Worm (Caenorhabditis elegans) whole organism, L1 larva: ENCODE measurements around the gene F54F2.9.

Experiments used
- C16A3.4 ChIP-seq: fragments of 150-350 bp; optimal IDR thresholded peaks from 2 replicates; lab custom pipeline; 2014; ENCODE audit warnings: missing biosample characterization, missing genetic modification characterization
- C34B4.2 ChIP-seq: sonication (generic microtip); optimal IDR thresholded peaks from 2 replicates; lab custom pipeline; 2017; ENCODE audit warnings: mild to moderate bottlenecking, missing genetic modification characterization, missing compliant biosample characterization
- F16B12.6 ChIP-seq: fragments of 150-350 bp; optimal IDR thresholded peaks from 2 replicates; lab custom pipeline; 2014; ENCODE audit warnings: missing biosample characterization, missing genetic modification characterization
- aly-2 ChIP-seq: fragments of 150-350 bp; optimal IDR thresholded peaks from 2 replicates; lab custom pipeline; 2014; ENCODE audit warnings: missing biosample characterization, missing genetic modification characterization
- ceh-8 ChIP-seq: fragments of 200-800 bp; sonication (Bioruptor generic); optimal IDR thresholded peaks from 2 replicates; lab custom pipeline; 2018; ENCODE audit warnings: mild to moderate bottlenecking, missing genetic modification characterization, moderate library complexity, missing compliant biosample characterization
- ceh-82 ChIP-seq, 3 experiments: fragments of 150-350 bp in 1 of 3; sonication (generic microtip) in 2 of 3; optimal IDR thresholded peaks; 2 replicates each; lab custom pipeline; 2014 to 2017; ENCODE audit warnings: missing biosample characterization in 3 of 3, missing genetic modification characterization in 3 of 3
- ceh-88 ChIP-seq: fragments of 200-800 bp; sonication (Bioruptor generic); IDR thresholded peaks from 2 replicates; pipeline ENCODE4 v1.3.6; 2022; ENCODE audit warnings: missing genetic modification characterization, missing compliant biosample characterization
- ceh-90 ChIP-seq: sonication (generic microtip); optimal IDR thresholded peaks from 2 replicates; lab custom pipeline; 2016; ENCODE audit warnings: missing genetic modification characterization, missing compliant biosample characterization
- dpl-1 ChIP-seq, 3 experiments: fragments of 150-350 bp in 2 of 3; sonication (generic microtip) in 1 of 3; optimal IDR thresholded peaks; 2 replicates each; lab custom pipeline; 2014 to 2017; ENCODE audit warnings: missing biosample characterization in 3 of 3, missing genetic modification characterization in 3 of 3, missing genetic modification reagents in 3 of 3
- efl-3 ChIP-seq: fragments of 200-800 bp; sonication (Bioruptor generic); optimal IDR thresholded peaks from 2 replicates; lab custom pipeline; 2018; ENCODE audit warnings: mild to moderate bottlenecking, missing genetic modification characterization, missing compliant biosample characterization
- egl-13 ChIP-seq: sonication (generic microtip); optimal IDR thresholded peaks from 2 replicates; lab custom pipeline; 2016; ENCODE audit warnings: missing genotype, missing genetic modification reagents, missing genetic modification characterization, missing compliant biosample characterization
- elt-3 ChIP-seq, 6 experiments: fragments of 150-350 bp in 1 of 6; sonication (generic microtip); optimal IDR thresholded peaks; 2 replicates each; lab custom pipeline; 2017 to 2018; ENCODE audit warnings: missing biosample characterization in 6 of 6, missing genetic modification characterization in 6 of 6, inconsistent platforms in 1 of 6
- fkh-4 ChIP-seq: sonication (generic microtip); optimal IDR thresholded peaks from 2 replicates; lab custom pipeline; 2016; ENCODE audit warnings: missing compliant biosample characterization, missing genetic modification characterization, borderline replicate concordance
- fkh-8 ChIP-seq: sonication (generic microtip); optimal IDR thresholded peaks from 2 replicates; lab custom pipeline; 2016; ENCODE audit warnings: mild to moderate bottlenecking, missing genetic modification characterization, missing compliant biosample characterization
- fos-1 ChIP-seq: fragments of 150-350 bp; optimal IDR thresholded peaks from 2 replicates; lab custom pipeline; 2014; ENCODE audit warnings: missing biosample characterization, missing genetic modification characterization
- isw-1 ChIP-seq: fragments of 200-800 bp; sonication (Bioruptor generic); IDR thresholded peaks from 2 replicates; pipeline ENCODE4 v1.3.6; 2022; ENCODE audit warnings: missing genetic modification characterization, missing compliant biosample characterization
- lin-14 ChIP-seq: fragments of 200-800 bp; sonication (Bioruptor generic); optimal IDR thresholded peaks from 2 replicates; lab custom pipeline; 2018; ENCODE audit warnings: mild to moderate bottlenecking, missing genetic modification characterization, moderate library complexity, missing compliant biosample characterization
- lin-15B ChIP-seq: fragments of 150-350 bp; sonication (generic microtip); optimal IDR thresholded peaks from 3 replicates; lab custom pipeline; 2014; ENCODE audit warnings: missing biosample characterization, missing genetic modification characterization
- mab-9 ChIP-seq: fragments of 200-800 bp; sonication (Bioruptor generic); IDR thresholded peaks from 2 replicates; pipeline ENCODE4 v1.3.6; 2022; ENCODE audit warnings: missing genetic modification reagents, missing genetic modification characterization, missing compliant biosample characterization
- mdl-1 ChIP-seq, 2 experiments: fragments of 150-350 bp; optimal IDR thresholded peaks; 2 replicates each; lab custom pipeline; 2014 to 2017; ENCODE audit warnings: missing biosample characterization in 2 of 2, missing genetic modification characterization in 2 of 2, inconsistent platforms in 1 of 2
- mep-1 ChIP-seq: fragments of 150-350 bp; optimal IDR thresholded peaks from 2 replicates; lab custom pipeline; 2014; ENCODE audit warnings: missing biosample characterization, missing genetic modification characterization
- nhr-12 ChIP-seq: sonication (generic microtip); optimal IDR thresholded peaks from 2 replicates; lab custom pipeline; 2017; ENCODE audit warnings: missing biosample characterization, missing genetic modification characterization
- nhr-19 ChIP-seq: fragments of 200-800 bp; sonication (Bioruptor generic); conservative IDR thresholded peaks from 2 replicates; pipeline ENCODE4 v1.3.6; 2022; ENCODE audit warnings: missing genetic modification characterization, missing compliant biosample characterization
- nhr-20 ChIP-seq: sonication (generic microtip); optimal IDR thresholded peaks from 2 replicates; lab custom pipeline; 2016; ENCODE audit warnings: mild to moderate bottlenecking, missing genetic modification characterization, missing compliant biosample characterization
- nhr-237 ChIP-seq: fragments of 150-350 bp; optimal IDR thresholded peaks from 2 replicates; lab custom pipeline; 2014; ENCODE audit warnings: missing biosample characterization, missing genetic modification characterization
- nhr-28 ChIP-seq: fragments of 150-350 bp; optimal IDR thresholded peaks from 2 replicates; lab custom pipeline; 2014; ENCODE audit warnings: missing biosample characterization, missing genetic modification characterization
- nhr-47 ChIP-seq: sonication (generic microtip); optimal IDR thresholded peaks from 2 replicates; lab custom pipeline; 2016; ENCODE audit warnings: mild to moderate bottlenecking, missing genetic modification characterization, moderate library complexity, missing compliant biosample characterization
- nhr-85 ChIP-seq: sonication (generic microtip); peaks from one replicate; lab custom pipeline; 2016; ENCODE audit warnings: missing genetic modification characterization, inconsistent platforms, missing compliant biosample characterization
- pag-3 ChIP-seq: sonication (generic microtip); optimal IDR thresholded peaks from 2 replicates; lab custom pipeline; 2017; ENCODE audit warnings: missing genetic modification characterization, mild to moderate bottlenecking, missing compliant biosample characterization, antibody characterized with exemption, borderline replicate concordance; ENCODE audit not compliant: insufficient read depth
- pax-3 ChIP-seq: fragments of 200-800 bp; sonication (Bioruptor generic); optimal IDR thresholded peaks from 2 replicates; lab custom pipeline; 2018; ENCODE audit warnings: mild to moderate bottlenecking, missing genetic modification characterization, moderate library complexity, missing compliant biosample characterization
- pqm-1 ChIP-seq: sonication (generic microtip); optimal IDR thresholded peaks from 3 replicates; lab custom pipeline; 2017; ENCODE audit warnings: missing biosample characterization, missing genetic modification characterization
- skn-1 ChIP-seq: fragments of 150-350 bp; optimal IDR thresholded peaks from 2 replicates; lab custom pipeline; 2014; ENCODE audit warnings: missing biosample characterization, missing genetic modification characterization
- snu-23 ChIP-seq: sonication (generic microtip); optimal IDR thresholded peaks from 2 replicates; lab custom pipeline; 2016; ENCODE audit warnings: missing genetic modification characterization, missing compliant biosample characterization
- swsn-7 ChIP-seq: sonication (generic microtip); optimal IDR thresholded peaks from 2 replicates; lab custom pipeline; 2016; ENCODE audit warnings: missing genetic modification characterization, missing compliant biosample characterization
- tlp-1 ChIP-seq: fragments of 150-350 bp; optimal IDR thresholded peaks from 2 replicates; lab custom pipeline; 2014; ENCODE audit warnings: missing biosample characterization, missing genetic modification characterization
- unc-30 ChIP-seq: sonication (generic microtip); optimal IDR thresholded peaks from 2 replicates; lab custom pipeline; 2017; ENCODE audit warnings: missing biosample characterization, missing genetic modification characterization
- unc-62 ChIP-seq: fragments of 150-350 bp; optimal IDR thresholded peaks from 2 replicates; lab custom pipeline; 2014; ENCODE audit warnings: missing biosample characterization, missing genetic modification reagents, missing genetic modification characterization
- unc-86 ChIP-seq: sonication (generic microtip); optimal IDR thresholded peaks from 2 replicates; lab custom pipeline; 2016; ENCODE audit warnings: missing genetic modification characterization, missing compliant biosample characterization
- unc-98 ChIP-seq: fragments of 200-800 bp; sonication (Bioruptor generic); IDR thresholded peaks from 2 replicates; pipeline ENCODE4 v1.3.6; 2022; ENCODE audit warnings: missing genetic modification characterization, missing compliant biosample characterization
- vab-15 ChIP-seq: sonication (generic microtip); optimal IDR thresholded peaks from 2 replicates; lab custom pipeline; 2017; ENCODE audit warnings: missing genotype, mild to moderate bottlenecking, missing genetic modification characterization, missing compliant biosample characterization
- xbp-1 ChIP-seq: sonication (generic microtip); optimal IDR thresholded peaks from 2 replicates; lab custom pipeline; 2016; ENCODE audit warnings: missing genetic modification characterization, missing compliant biosample characterization
- zip-4 ChIP-seq: fragments of 200-800 bp; sonication (Bioruptor generic); optimal IDR thresholded peaks from 2 replicates; lab custom pipeline; 2018; ENCODE audit warnings: mild to moderate bottlenecking, missing genetic modification characterization, moderate library complexity, missing compliant biosample characterization
- ztf-4 ChIP-seq: fragments of 150-350 bp; optimal IDR thresholded peaks from 2 replicates; lab custom pipeline; 2014; ENCODE audit warnings: missing biosample characterization, missing genetic modification characterization

The F54F2.9 gene

DNA sequence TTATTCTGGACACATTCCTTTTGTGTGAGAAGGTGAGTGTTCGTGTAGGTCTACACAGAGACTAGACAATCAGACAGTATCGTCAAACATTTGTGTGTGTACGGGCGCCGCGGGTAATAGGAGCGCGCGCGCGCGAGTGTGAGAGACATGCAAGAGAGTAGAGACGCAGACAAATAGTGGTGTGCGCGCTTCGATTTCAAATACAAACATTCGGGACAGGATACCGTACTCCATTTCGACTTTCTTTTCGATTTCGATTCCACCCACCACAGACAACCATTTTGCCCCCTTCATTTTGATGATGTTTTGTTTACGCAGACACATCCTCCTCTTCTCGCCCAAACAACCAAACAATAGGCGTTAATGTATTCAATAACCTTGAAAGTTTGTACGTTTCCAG lies 32.2 kb downstream of the F54F2.9 start (continued):
- peak; percentile 84 for TF ChIP-seq skn-1 (tag; lab: Kevin White, UChicago)
- no peak for TF ChIP-seq C34B4.2 (tag; lab: Kevin White, UChicago)
- no peak for TF ChIP-seq unc-30 (tag; lab: Kevin White, UChicago)
- TF ChIP-seq aly-2 (tag; lab: Kevin White, UChicago) = no peak
- peak; percentile 26 to 76 (median 54) for TF ChIP-seq ceh-82 (tag; optimal IDR thresholded peaks at IDR 0.05; lab: Kevin White, UChicago)
- peak in 1 of 2 experiments; percentile 90 for TF ChIP-seq mdl-1 (tag; optimal IDR thresholded peaks at IDR 0.05; lab: Kevin White, UChicago)
- no peak for TF ChIP-seq isw-1 (GFP tag; lab: Robert Waterston, UW)
- peak; percentile 68 for TF ChIP-seq nhr-237 (tag; lab: Kevin White, UChicago)
- no peak for TF ChIP-seq nhr-12
- peak; percentile 41 for TF ChIP-seq C16A3.4
- no peak for TF ChIP-seq F16B12.6 (tag; lab: Kevin White, UChicago)
- no peak for TF ChIP-seq fkh-4 (tag; lab: Kevin White, UChicago)
- TF ChIP-seq ztf-4 = peak; percentile 31
- TF ChIP-seq lin-15B = no peak
- TF ChIP-seq elt-3 (tag; optimal IDR thresholded peaks at IDR 0.05; lab: Kevin White, UChicago) = peak in 3 of 6 experiments; percentile 58 to 87 (median 72)
- TF ChIP-seq ceh-88 (GFP tag; lab: Robert Waterston, UW) = peak; percentile 49; the same call in 1 of the 2 replicates
- TF ChIP-seq swsn-7 (tag; lab: Kevin White, UChicago) = peak; percentile 71
- TF ChIP-seq fos-1 (tag; lab: Kevin White, UChicago) = peak; percentile 38
- no peak for TF ChIP-seq nhr-28 (tag; lab: Kevin White, UChicago)
- TF ChIP-seq lin-14 = peak; percentile 95
- no peak for TF ChIP-seq unc-86 (tag; lab: Kevin White, UChicago)
- peak; percentile 81 for TF ChIP-seq snu-23
- TF ChIP-seq vab-15 (tag; lab: Kevin White, UChicago) = no peak
- TF ChIP-seq dpl-1 (GFP tag; optimal IDR thresholded peaks at IDR 0.05; lab: Kevin White, UChicago) = peak; percentile 52 to 63 (median 61)
- TF ChIP-seq xbp-1 (tag; lab: Kevin White, UChicago) = peak; percentile 51
- peak; percentile 87 for TF ChIP-seq nhr-20 (tag; lab: Kevin White, UChicago)
- peak; percentile 51 for TF ChIP-seq nhr-47
- TF ChIP-seq unc-62 (GFP tag; lab: Kevin White, UChicago) = no peak
- peak; percentile 95 for TF ChIP-seq nhr-85 (tag; lab: Kevin White, UChicago)
- no peak for TF ChIP-seq pax-3 (tag; lab: Kevin White, UChicago)
- TF ChIP-seq nhr-19 (GFP tag; lab: Robert Waterston, UW) = peak; percentile 74
- no peak for TF ChIP-seq unc-98 (GFP tag; lab: Robert Waterston, UW)
- no peak for TF ChIP-seq efl-3
- TF ChIP-seq zip-4 (GFP tag; lab: Kevin White, UChicago) = no peak
- TF ChIP-seq mab-9 (GFP tag; lab: Robert Waterston, UW) = no peak
- TF ChIP-seq fkh-8 (tag; lab: Kevin White, UChicago) = no peak
- TF ChIP-seq ceh-90 (tag; lab: Kevin White, UChicago) = no peak
- peak; percentile 61 for TF ChIP-seq mep-1

DNA sequence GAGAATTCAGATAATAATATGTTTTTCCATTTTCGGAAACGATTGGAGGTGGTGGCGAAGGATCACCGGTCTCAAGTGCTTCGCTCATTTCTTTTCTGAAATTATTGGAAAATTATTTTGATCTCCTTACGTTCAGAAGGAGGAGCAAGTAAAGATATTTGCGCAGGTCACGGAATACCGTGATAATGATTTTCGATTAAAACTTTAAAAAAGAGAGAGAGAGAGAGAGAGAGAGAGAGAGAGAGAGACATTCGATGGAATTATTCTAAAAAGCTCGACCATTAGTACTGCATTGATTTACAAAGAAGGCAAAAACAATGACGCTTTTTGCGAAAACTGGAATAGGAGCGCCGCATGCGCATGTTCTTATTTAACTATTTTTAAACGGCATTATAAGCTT lies 34.8 kb downstream of the F54F2.9 start, which contains the start of gene ztf-1:
TSS of gene ztf-1 (minus strand) at position 101 of the 400 bp plus-strand sequence.
- TF ChIP-seq pqm-1 (no peak), ceh-8 (GFP tag; lab: Kevin White, UChicago) (no peak), mab-9 (GFP tag; lab: Robert Waterston, UW) (no peak), dpl-1 (GFP tag; optimal IDR thresholded peaks at IDR 0.05; lab: Kevin White, UChicago) (no peak), ztf-4 (no peak), lin-14 (no peak), unc-30 (tag; lab: Kevin White, UChicago) (no peak), snu-23 (no peak)

DNA sequence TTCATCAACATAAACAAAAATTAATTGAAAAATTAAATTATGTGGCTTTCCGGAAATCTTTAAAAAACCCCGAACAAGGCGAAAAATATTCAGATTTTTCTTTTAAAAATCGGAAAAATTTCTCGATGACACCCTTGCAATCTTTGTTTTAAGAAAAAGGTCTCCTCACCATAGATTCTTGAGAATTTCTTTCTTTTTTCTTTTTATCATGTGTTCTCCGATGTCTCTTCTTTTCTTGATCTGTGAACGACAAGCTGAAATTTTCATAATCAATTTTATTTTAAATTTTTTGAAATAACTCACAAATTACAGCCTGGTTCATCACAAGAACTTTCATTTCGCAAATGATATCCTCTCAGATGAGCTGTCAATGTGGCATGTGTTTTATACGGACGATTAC lies 35.8 kb downstream of the F54F2.9 start, which contains the start of the genes zfp-1 and F54F2.14:
TSS of gene zfp-1 (plus strand) at position 301 of the 400 bp plus-strand sequence.
TSS of gene F54F2.14 (plus strand) at position 312 of the 400 bp plus-strand sequence.
- TF ChIP-seq egl-13 (tag; lab: Kevin White, UChicago) = no peak
- no peak for TF ChIP-seq snu-23
- TF ChIP-seq tlp-1 = no peak
- TF ChIP-seq pag-3 = no peak
